Fruit fly (Drosophila melanogaster) whole organism, embryonic: Measurements from ENCODE around the gene ssp.

Experiments
- Atf6 ChIP-seq: fragments of 200-800 bp; sonication (Bioruptor generic); IDR thresholded peaks from 2 replicates; pipeline ENCODE4 v1.3.6; 2022; ENCODE audit warnings: missing biosample characterization, missing genetic modification characterization
- CG10543 ChIP-seq: fragments of 200-800 bp; sonication (Bioruptor generic); optimal IDR thresholded peaks from 3 replicates; lab custom pipeline; 2017; ENCODE audit warnings: missing biosample characterization, mild to moderate bottlenecking, missing genetic modification characterization, moderate library complexity
- CG11247 ChIP-seq: fragments of 200-800 bp; sonication (Bioruptor generic); IDR thresholded peaks from 2 replicates; pipeline ENCODE4 v1.3.6; 2022; ENCODE audit warnings: missing biosample characterization, missing genetic modification characterization
- CG11695 ChIP-seq: fragments of 200-800 bp; sonication (Bioruptor generic); IDR thresholded peaks from 3 replicates; pipeline ENCODE4 v1.3.6; 2022; ENCODE audit warnings: missing biosample characterization, missing genetic modification characterization
- CG11723 ChIP-seq: fragments of 200-800 bp; sonication (Bioruptor generic); optimal IDR thresholded peaks from 2 replicates; lab custom pipeline; 2017; ENCODE audit warnings: missing biosample characterization, mild to moderate bottlenecking, missing genetic modification characterization
- CG14710 ChIP-seq: fragments of 200-800 bp; sonication (Bioruptor generic); optimal IDR thresholded peaks from 3 replicates; lab custom pipeline; 2019; ENCODE audit warnings: missing biosample characterization, mild to moderate bottlenecking, missing genetic modification characterization, moderate library complexity
- CG15269 ChIP-seq: fragments of 200-800 bp; sonication (Bioruptor generic); optimal IDR thresholded peaks from 2 replicates; lab custom pipeline; 2018; ENCODE audit warnings: missing biosample characterization, mild to moderate bottlenecking, missing genetic modification characterization, moderate library complexity
- CG17328 ChIP-seq: fragments of 200-800 bp; sonication (Bioruptor generic); IDR thresholded peaks from 2 replicates; pipeline ENCODE4 v1.3.6; 2022; ENCODE audit warnings: missing biosample characterization, missing genetic modification characterization
- CG17361 ChIP-seq: fragments of 200-800 bp; sonication (Bioruptor generic); IDR thresholded peaks from 3 replicates; pipeline ENCODE4 v1.3.6; 2022; ENCODE audit warnings: missing biosample characterization, missing genetic modification characterization
- CG17385 ChIP-seq: fragments of 200-800 bp; sonication (Bioruptor generic); optimal IDR thresholded peaks from 3 replicates; lab custom pipeline; 2018; ENCODE audit warnings: missing biosample characterization, mild to moderate bottlenecking, missing genetic modification characterization
- CG1792 ChIP-seq: fragments of 200-800 bp; sonication (Bioruptor generic); optimal IDR thresholded peaks from 2 replicates; lab custom pipeline; 2016; ENCODE audit warnings: missing biosample characterization, missing genetic modification characterization
- CG32532 ChIP-seq: fragments of 200-800 bp; sonication (Bioruptor generic); IDR thresholded peaks from 2 replicates; pipeline ENCODE4 v1.3.6; 2022; ENCODE audit warnings: missing biosample characterization, missing genetic modification characterization
- CG32772 ChIP-seq: fragments of 200-800 bp; sonication (Bioruptor generic); IDR thresholded peaks from 2 replicates; pipeline ENCODE4 v1.3.6; 2022; ENCODE audit warnings: missing biosample characterization, missing genetic modification characterization
- CG33557 ChIP-seq: fragments of 200-800 bp; sonication (Bioruptor generic); optimal IDR thresholded peaks from 2 replicates; lab custom pipeline; 2019; ENCODE audit warnings: missing biosample characterization, mild to moderate bottlenecking, missing genetic modification characterization, moderate library complexity
- CG4282 ChIP-seq: fragments of 200-800 bp; sonication (Bioruptor generic); optimal IDR thresholded peaks from 2 replicates; lab custom pipeline; 2016; ENCODE audit warnings: missing biosample characterization, missing genetic modification characterization
- CG4404 ChIP-seq: fragments of 200-800 bp; sonication (Bioruptor generic); IDR thresholded peaks from 2 replicates; pipeline ENCODE4 v1.3.6; 2022; ENCODE audit warnings: missing biosample characterization, missing genetic modification characterization
- CG4707 ChIP-seq: fragments of 200-800 bp; sonication (Bioruptor generic); optimal IDR thresholded peaks from 2 replicates; lab custom pipeline; 2018; ENCODE audit warnings: missing biosample characterization, mild to moderate bottlenecking, missing genetic modification characterization, moderate library complexity
- CG4730 ChIP-seq: fragments of 200-800 bp; sonication (Bioruptor generic); IDR thresholded peaks from 2 replicates; pipeline ENCODE4 v1.3.6; 2022; ENCODE audit warnings: missing biosample characterization, missing genetic modification characterization
- CG5180 ChIP-seq: fragments of 200-800 bp; sonication (Bioruptor generic); optimal IDR thresholded peaks from 3 replicates; lab custom pipeline; 2017; ENCODE audit warnings: missing biosample characterization, missing genetic modification characterization, mild to moderate bottlenecking, moderate library complexity, missing genetic modification reagents
- CG6254 ChIP-seq: fragments of 200-800 bp; sonication (Bioruptor generic); optimal IDR thresholded peaks from 3 replicates; lab custom pipeline; 2017; ENCODE audit warnings: mild to moderate bottlenecking, missing biosample characterization, missing genetic modification reagents, missing genetic modification characterization
- CG7556 ChIP-seq: fragments of 200-800 bp; sonication (Bioruptor generic); optimal IDR thresholded peaks from 2 replicates; lab custom pipeline; 2017; ENCODE audit warnings: missing biosample characterization, mild to moderate bottlenecking, missing genetic modification characterization
- CG9932 ChIP-seq: fragments of 200-800 bp; sonication (Bioruptor generic); IDR thresholded peaks from 2 replicates; pipeline ENCODE4 v1.3.6; 2022; ENCODE audit warnings: missing biosample characterization, missing genetic modification characterization
- Chrac-16 ChIP-seq: fragments of 200-800 bp; sonication (Bioruptor generic); optimal IDR thresholded peaks from 3 replicates; lab custom pipeline; 2016; ENCODE audit warnings: missing biosample characterization, missing genetic modification characterization
- Dek ChIP-seq: fragments of 200-800 bp; sonication (Bioruptor generic); optimal IDR thresholded peaks from 3 replicates; lab custom pipeline; 2019; ENCODE audit warnings: missing biosample characterization, mild to moderate bottlenecking, missing genetic modification characterization, moderate library complexity
- E2f2 ChIP-seq: fragments of 200-800 bp; sonication (Bioruptor generic); IDR thresholded peaks from 2 replicates; pipeline ENCODE4 v1.3.6; 2022; ENCODE audit warnings: missing biosample characterization, missing genetic modification characterization
- HLH3B ChIP-seq: fragments of 200-800 bp; sonication (Bioruptor generic); IDR thresholded peaks from 2 replicates; pipeline ENCODE4 v1.3.6; 2022; ENCODE audit warnings: missing biosample characterization, missing genetic modification characterization
- MBD-R2 ChIP-seq: fragments of 200-800 bp; sonication (Bioruptor generic); IDR thresholded peaks from 2 replicates; pipeline ENCODE4 v1.3.6; 2022; ENCODE audit warnings: missing biosample characterization, missing genetic modification characterization
- Nf-YC ChIP-seq: fragments of 200-800 bp; optimal IDR thresholded peaks from 3 replicates; lab custom pipeline; 2019; ENCODE audit warnings: missing biosample characterization, mild to moderate bottlenecking, missing genetic modification characterization, moderate library complexity
- Sox100B ChIP-seq: fragments of 200-800 bp; sonication (Bioruptor generic); optimal IDR thresholded peaks from 3 replicates; lab custom pipeline; 2018; ENCODE audit warnings: missing biosample characterization, mild to moderate bottlenecking, missing genetic modification characterization
- Xbp1 ChIP-seq: fragments of 200-800 bp; sonication (Bioruptor generic); optimal IDR thresholded peaks from 3 replicates; lab custom pipeline; 2016; ENCODE audit warnings: missing biosample characterization, mild to moderate bottlenecking, missing genetic modification characterization
- cato ChIP-seq: fragments of 200-800 bp; sonication (Bioruptor generic); optimal IDR thresholded peaks from 2 replicates; lab custom pipeline; 2016; ENCODE audit warnings: missing biosample characterization, missing genetic modification characterization, borderline replicate concordance
- chif ChIP-seq, 2 experiments: fragments of 200-800 bp; sonication (Bioruptor generic); optimal IDR thresholded peaks; 3 replicates each; lab custom pipeline; 2016; ENCODE audit warnings: missing biosample characterization in 2 of 2, missing genetic modification characterization in 2 of 2
- chm ChIP-seq: fragments of 200-800 bp; sonication (Bioruptor generic); IDR thresholded peaks from 2 replicates; pipeline ENCODE4 v1.3.6; 2022; ENCODE audit warnings: missing biosample characterization, missing genetic modification characterization
- crc ChIP-seq: fragments of 200-800 bp; sonication (Bioruptor generic); optimal IDR thresholded peaks from 2 replicates; lab custom pipeline; 2016; ENCODE audit warnings: missing biosample characterization, missing genetic modification characterization
- dmrt11E ChIP-seq: fragments of 200-800 bp; sonication (Bioruptor generic); optimal IDR thresholded peaks from 3 replicates; lab custom pipeline; 2018; ENCODE audit warnings: missing biosample characterization, mild to moderate bottlenecking, missing genetic modification characterization, moderate library complexity
- ems ChIP-seq: fragments of 200-800 bp; sonication (Bioruptor generic); optimal IDR thresholded peaks from 3 replicates; lab custom pipeline; 2016; ENCODE audit warnings: missing biosample characterization, missing genetic modification characterization
- gce ChIP-seq: fragments of 200-800 bp; sonication (Bioruptor generic); IDR thresholded peaks from 3 replicates; pipeline ENCODE4 v1.3.6; 2022; ENCODE audit warnings: missing biosample characterization, missing genetic modification characterization
- gsb-n ChIP-seq: fragments of 200-800 bp; sonication (Bioruptor generic); optimal IDR thresholded peaks from 3 replicates; lab custom pipeline; 2018; ENCODE audit warnings: missing biosample characterization, mild to moderate bottlenecking, missing genetic modification characterization
- jumu ChIP-seq: fragments of 200-800 bp; sonication (Bioruptor generic); optimal IDR thresholded peaks from 3 replicates; lab custom pipeline; 2016; ENCODE audit warnings: missing biosample characterization, missing genetic modification characterization
- nom ChIP-seq: fragments of 200-800 bp; sonication (Bioruptor generic); optimal IDR thresholded peaks from 2 replicates; lab custom pipeline; 2017; ENCODE audit warnings: missing biosample characterization, missing genetic modification characterization, mild to moderate bottlenecking, moderate library complexity, missing genetic modification reagents
- phol ChIP-seq: fragments of 200-800 bp; sonication (Bioruptor generic); optimal IDR thresholded peaks from 3 replicates; lab custom pipeline; 2018; ENCODE audit warnings: missing biosample characterization, mild to moderate bottlenecking, missing genetic modification characterization, moderate library complexity
- pros ChIP-seq: fragments of 200-800 bp; sonication (Bioruptor generic); optimal IDR thresholded peaks from 3 replicates; lab custom pipeline; 2019; ENCODE audit warnings: missing biosample characterization, mild to moderate bottlenecking, missing genetic modification characterization, moderate library complexity
- psq ChIP-seq: fragments of 200-800 bp; sonication (Bioruptor generic); optimal IDR thresholded peaks from 2 replicates; lab custom pipeline; 2017; ENCODE audit warnings: missing biosample characterization, missing genetic modification characterization
- row ChIP-seq: fragments of 200-800 bp; sonication (Bioruptor generic); IDR thresholded peaks from 3 replicates; pipeline ENCODE4 v1.3.6; 2022; ENCODE audit warnings: missing biosample characterization, missing genetic modification characterization
- sd ChIP-seq: fragments of 200-800 bp; sonication (Bioruptor generic); optimal IDR thresholded peaks from 3 replicates; lab custom pipeline; 2018; ENCODE audit warnings: missing biosample characterization, mild to moderate bottlenecking, missing genetic modification characterization, moderate library complexity
- sens-2 ChIP-seq: fragments of 200-800 bp; sonication (Bioruptor generic); IDR thresholded peaks from 2 replicates; pipeline ENCODE4 v1.3.6; 2022; ENCODE audit warnings: missing biosample characterization, missing genetic modification characterization
- shn ChIP-seq: fragments of 200-800 bp; sonication (Bioruptor generic); optimal IDR thresholded peaks from 3 replicates; lab custom pipeline; 2016; ENCODE audit warnings: missing biosample characterization, missing genetic modification characterization
- slou ChIP-seq: fragments of 200-800 bp; sonication (Bioruptor generic); optimal IDR thresholded peaks from 3 replicates; lab custom pipeline; 2016; ENCODE audit warnings: missing biosample characterization, missing genetic modification characterization
- vnd ChIP-seq: fragments of 200-800 bp; sonication (Bioruptor generic); IDR thresholded peaks from 3 replicates; pipeline ENCODE4 v1.3.6; 2022; ENCODE audit warnings: missing biosample characterization, missing genetic modification characterization; ENCODE audit not compliant: partially characterized antibody
- wdn ChIP-seq: fragments of 200-800 bp; sonication (Bioruptor generic); IDR thresholded peaks from 2 replicates; pipeline ENCODE4 v1.3.6; 2022; ENCODE audit warnings: missing biosample characterization, missing genetic modification characterization
- zen ChIP-seq: fragments of 200-800 bp; sonication (Bioruptor generic); optimal IDR thresholded peaks from 3 replicates; lab custom pipeline; 2018; ENCODE audit warnings: missing biosample characterization, mild to moderate bottlenecking, missing genetic modification characterization, moderate library complexity

ssp gene

DNA sequence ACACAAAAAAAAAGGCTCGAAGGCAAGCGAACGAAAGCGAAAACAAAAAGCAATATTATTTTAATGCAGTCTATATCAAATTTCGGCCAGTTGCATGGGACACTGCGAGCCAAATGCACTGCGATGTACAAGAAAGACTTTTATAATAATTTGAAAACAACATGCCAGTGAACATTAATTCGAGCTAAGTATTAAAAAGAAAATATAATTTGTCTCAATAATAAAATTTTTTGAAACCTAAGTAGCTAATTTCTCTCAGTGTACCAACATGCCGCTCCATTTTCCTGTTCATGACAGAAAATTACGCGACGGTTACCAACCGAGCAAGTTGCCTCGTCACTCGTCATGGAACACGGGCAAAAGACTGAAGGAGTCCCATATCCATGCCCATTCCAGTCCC lies 40.7 kb upstream of the ssp start (continued):
- TF ChIP-seq sens-2 (GFP tag; lab: Robert Waterston, UW): peak; percentile 53; the same call in 1 of the 2 replicates
- TF ChIP-seq CG33557: peak; percentile 69
- TF ChIP-seq nom (GFP tag; lab: Kevin White, UChicago): peak; percentile 60
- TF ChIP-seq CG5180: peak; percentile 19
- TF ChIP-seq CG15269 (tag; lab: Kevin White, UChicago): peak; percentile 43
- peak; percentile 61 for TF ChIP-seq HLH3B
- TF ChIP-seq slou: no peak
- TF ChIP-seq gce (GFP tag; lab: Robert Waterston, UW): 0 out of 3 replicates have a peak, but pooled peaks have one; percentile 39
- TF ChIP-seq dmrt11E (tag; lab: Kevin White, UChicago): peak; percentile 88
- TF ChIP-seq ems (GFP tag; lab: Kevin White, UChicago): peak; percentile 51
- peak; percentile 47 for TF ChIP-seq cato
- TF ChIP-seq CG1792 (GFP tag; lab: Kevin White, UChicago): no peak
- TF ChIP-seq Xbp1: peak; percentile 75
- peak; percentile 76 for TF ChIP-seq zen
- no peak for TF ChIP-seq Atf6 (GFP tag; lab: Robert Waterston, UW)
- 0 out of 2 replicates have a peak, but pooled peaks have one; percentile 20 for TF ChIP-seq CG4730
- TF ChIP-seq CG6254 (GFP tag; lab: Kevin White, UChicago): peak; percentile 68
- TF ChIP-seq crc: no peak
- TF ChIP-seq E2f2 (GFP tag; lab: Robert Waterston, UW): no peak
- TF ChIP-seq Sox100B: peak; percentile 63
- TF ChIP-seq CG4404 (GFP tag; lab: Robert Waterston, UW): peak; percentile 78
- no peak for TF ChIP-seq CG11247
- no peak for TF ChIP-seq jumu (GFP tag; lab: Kevin White, UChicago)
- TF ChIP-seq chif (GFP tag; optimal IDR thresholded peaks at IDR 0.05; lab: Kevin White, UChicago): peak in 1 of 2 experiments; percentile 64
- peak; percentile 33 for TF ChIP-seq CG11723
- TF ChIP-seq phol (tag; lab: Kevin White, UChicago): peak; percentile 79
- TF ChIP-seq wdn (GFP tag; lab: Robert Waterston, UW): no peak
- TF ChIP-seq MBD-R2 (GFP tag; lab: Robert Waterston, UW): 0 out of 2 replicates have a peak, but pooled peaks have one; percentile 14
- TF ChIP-seq CG17328 (GFP tag; lab: Robert Waterston, UW): peak; percentile 67
- no peak for TF ChIP-seq sd
- peak; percentile 80 for TF ChIP-seq CG17361 (GFP tag; lab: Robert Waterston, UW)
- TF ChIP-seq gsb-n (tag; lab: Kevin White, UChicago): peak; percentile 60
- TF ChIP-seq CG10543 (GFP tag; lab: Kevin White, UChicago): no peak
- TF ChIP-seq Chrac-16 (GFP tag; lab: Kevin White, UChicago): peak; percentile 61
- peak; percentile 58 for TF ChIP-seq CG7556 (GFP tag; lab: Kevin White, UChicago)
- TF ChIP-seq shn (GFP tag; lab: Kevin White, UChicago): no peak
- no peak for TF ChIP-seq CG9932 (GFP tag; lab: Robert Waterston, UW)
- peak; percentile 51; the same call in 1 of the 2 replicates for TF ChIP-seq chm
- peak; percentile 73 for TF ChIP-seq CG14710 (tag; lab: Kevin White, UChicago)
- TF ChIP-seq CG4707 (GFP tag; lab: Kevin White, UChicago): peak; percentile 11
- TF ChIP-seq Nf-YC (tag; lab: Kevin White, UChicago): no peak
- peak; percentile 22 for TF ChIP-seq psq (GFP tag; lab: Kevin White, UChicago)
- no peak for TF ChIP-seq vnd (GFP tag; lab: Robert Waterston, UW)
- peak; percentile 77 for TF ChIP-seq row (GFP tag; lab: Robert Waterston, UW)
- no peak for TF ChIP-seq Dek (tag; lab: Kevin White, UChicago)
- no peak for TF ChIP-seq CG32532 (GFP tag; lab: Robert Waterston, UW)
- TF ChIP-seq CG4282 (GFP tag; lab: Kevin White, UChicago): no peak
- no peak for TF ChIP-seq pros (GFP tag; lab: Kevin White, UChicago)
- peak; percentile 48; the same call in 2 of the 3 replicates for TF ChIP-seq CG11695 (GFP tag; lab: Robert Waterston, UW)
- TF ChIP-seq CG32772 (GFP tag; lab: Robert Waterston, UW): peak; percentile 62
- TF ChIP-seq CG17385 (GFP tag; lab: Kevin White, UChicago): peak; percentile 59
